Fruit fly (Drosophila melanogaster) whole organism, prepupa: ENCODE data around the gene eEF1alpha2.

Experiments used
- Blimp-1 ChIP-seq: fragments of 200-800 bp; sonication (Bioruptor generic); optimal IDR thresholded peaks from 3 replicates; lab custom pipeline; 2017; ENCODE audit warnings: missing biosample characterization, missing genetic modification characterization, mild to moderate bottlenecking, moderate library complexity, missing genetic modification reagents
- CG10669 ChIP-seq: fragments of 200-800 bp; sonication (Bioruptor generic); optimal IDR thresholded peaks from 3 replicates; lab custom pipeline; 2018; ENCODE audit warnings: missing biosample characterization, mild to moderate bottlenecking, missing genetic modification characterization, moderate library complexity
- CG11294 ChIP-seq: fragments of 200-800 bp; sonication (Bioruptor generic); IDR thresholded peaks from 2 replicates; pipeline ENCODE4 v1.3.6; 2022; ENCODE audit warnings: missing biosample characterization, missing genetic modification characterization
- CG11902 ChIP-seq: fragments of 200-800 bp; sonication (Bioruptor generic); optimal IDR thresholded peaks from 3 replicates; lab custom pipeline; 2016; ENCODE audit warnings: missing biosample characterization, missing genetic modification characterization
- CG15336 ChIP-seq: fragments of 200-800 bp; sonication (Bioruptor generic); IDR thresholded peaks from 2 replicates; pipeline ENCODE4 v1.3.6; 2022; ENCODE audit warnings: missing biosample characterization, missing genetic modification characterization
- CG1621 ChIP-seq: fragments of 200-800 bp; sonication (Bioruptor generic); optimal IDR thresholded peaks from 3 replicates; lab custom pipeline; 2018; ENCODE audit warnings: missing biosample characterization, mild to moderate bottlenecking, missing genetic modification characterization
- CG16779 ChIP-seq: fragments of 200-800 bp; sonication (Bioruptor generic); optimal IDR thresholded peaks from 3 replicates; lab custom pipeline; 2017; ENCODE audit warnings: missing biosample characterization, mild to moderate bottlenecking, missing genetic modification characterization
- CG3032 ChIP-seq: fragments of 200-800 bp; optimal IDR thresholded peaks from 2 replicates; lab custom pipeline; 2019; ENCODE audit warnings: missing biosample characterization, mild to moderate bottlenecking, missing genetic modification characterization, moderate library complexity
- CG31627 ChIP-seq: fragments of 200-800 bp; sonication (Bioruptor generic); optimal IDR thresholded peaks from 3 replicates; lab custom pipeline; 2016; ENCODE audit warnings: missing biosample characterization, missing genetic modification characterization
- CG32006 ChIP-seq: fragments of 200-800 bp; sonication (Bioruptor generic); optimal IDR thresholded peaks from 3 replicates; lab custom pipeline; 2017; ENCODE audit warnings: missing biosample characterization, mild to moderate bottlenecking, missing genetic modification characterization
- CG34406 ChIP-seq: fragments of 200-800 bp; sonication (Bioruptor generic); optimal IDR thresholded peaks from 3 replicates; lab custom pipeline; 2016; ENCODE audit warnings: missing biosample characterization, missing genetic modification characterization
- CG3919 ChIP-seq: fragments of 200-800 bp; sonication (Bioruptor generic); optimal IDR thresholded peaks from 3 replicates; lab custom pipeline; 2016; ENCODE audit warnings: missing biosample characterization, missing genetic modification characterization
- CG4318 ChIP-seq: fragments of 200-800 bp; sonication (Bioruptor generic); optimal IDR thresholded peaks from 3 replicates; lab custom pipeline; 2017; ENCODE audit warnings: missing biosample characterization, mild to moderate bottlenecking, missing genetic modification characterization
- CG6163 ChIP-seq: fragments of 200-800 bp; sonication (Bioruptor generic); IDR thresholded peaks from 3 replicates; pipeline ENCODE4 v1.3.6; 2022; ENCODE audit warnings: missing biosample characterization, missing genetic modification characterization
- CG6276 ChIP-seq: fragments of 200-800 bp; sonication (Bioruptor generic); optimal IDR thresholded peaks from 2 replicates; lab custom pipeline; 2017; ENCODE audit warnings: missing biosample characterization, mild to moderate bottlenecking, missing genetic modification characterization
- CG6792 ChIP-seq: fragments of 200-800 bp; sonication (Bioruptor generic); optimal IDR thresholded peaks from 3 replicates; lab custom pipeline; 2016; ENCODE audit warnings: missing biosample characterization, missing genetic modification characterization
- CG6808 ChIP-seq: fragments of 200-800 bp; sonication (Bioruptor generic); optimal IDR thresholded peaks from 3 replicates; lab custom pipeline; 2017; ENCODE audit warnings: missing biosample characterization, missing genetic modification characterization, mild to moderate bottlenecking, moderate library complexity, missing genetic modification reagents
- CG6854 ChIP-seq: fragments of 200-800 bp; sonication (Bioruptor generic); optimal IDR thresholded peaks from 2 replicates; lab custom pipeline; 2017; ENCODE audit warnings: missing biosample characterization, mild to moderate bottlenecking, missing genetic modification characterization
- CG7368 ChIP-seq: fragments of 200-800 bp; sonication (Bioruptor generic); optimal IDR thresholded peaks from 3 replicates; lab custom pipeline; 2016; ENCODE audit warnings: missing biosample characterization, missing genetic modification characterization
- CG8119 ChIP-seq: fragments of 200-800 bp; sonication (Bioruptor generic); IDR thresholded peaks from 3 replicates; pipeline ENCODE4 v1.3.6; 2022; ENCODE audit warnings: missing biosample characterization, missing genetic modification characterization
- CG8632 ChIP-seq: fragments of 200-800 bp; sonication (Bioruptor generic); optimal IDR thresholded peaks from 3 replicates; lab custom pipeline; 2016; ENCODE audit warnings: missing biosample characterization, missing genetic modification characterization
- Eip75B ChIP-seq: fragments of 200-800 bp; sonication (Bioruptor generic); optimal IDR thresholded peaks from 3 replicates; lab custom pipeline; 2016; ENCODE audit warnings: missing biosample characterization, missing genetic modification characterization
- Eip78C ChIP-seq: fragments of 200-800 bp; sonication (Bioruptor generic); peaks from one replicate; lab custom pipeline; 2016; ENCODE audit warnings: missing biosample characterization, missing genetic modification characterization
- Eip93F ChIP-seq: fragments of 200-800 bp; sonication (Bioruptor generic); optimal IDR thresholded peaks from 2 replicates; lab custom pipeline; 2016; ENCODE audit warnings: missing biosample characterization, mild to moderate bottlenecking, missing genetic modification characterization
- Ets21C ChIP-seq: fragments of 200-800 bp; sonication (Bioruptor generic); optimal IDR thresholded peaks from 3 replicates; lab custom pipeline; 2016; ENCODE audit warnings: missing biosample characterization, missing genetic modification characterization
- Ets96B ChIP-seq: fragments of 200-800 bp; optimal IDR thresholded peaks from 2 replicates; lab custom pipeline; 2019; ENCODE audit warnings: missing biosample characterization, mild to moderate bottlenecking, missing genetic modification characterization, moderate library complexity
- Gug ChIP-seq: fragments of 200-800 bp; sonication (Bioruptor generic); IDR thresholded peaks from 2 replicates; pipeline ENCODE4 v1.3.6; 2022; ENCODE audit warnings: missing biosample characterization, missing genetic modification characterization
- Hr39 ChIP-seq: fragments of 200-800 bp; sonication (Bioruptor generic); optimal IDR thresholded peaks from 2 replicates; lab custom pipeline; 2016; ENCODE audit warnings: missing biosample characterization, missing genetic modification characterization
- Hr4 ChIP-seq: fragments of 200-800 bp; sonication (Bioruptor generic); optimal IDR thresholded peaks from 3 replicates; lab custom pipeline; 2016; ENCODE audit warnings: missing biosample characterization, missing genetic modification characterization
- Lpt ChIP-seq: fragments of 200-800 bp; sonication (Bioruptor generic); optimal IDR thresholded peaks from 3 replicates; lab custom pipeline; 2016; ENCODE audit warnings: missing biosample characterization, missing genetic modification characterization
- OdsH ChIP-seq: fragments of 200-800 bp; sonication (Bioruptor generic); optimal IDR thresholded peaks from 3 replicates; lab custom pipeline; 2016; ENCODE audit warnings: missing biosample characterization, missing genetic modification characterization
- Smox ChIP-seq: fragments of 200-800 bp; sonication (Bioruptor generic); optimal IDR thresholded peaks from 3 replicates; lab custom pipeline; 2016; ENCODE audit warnings: missing biosample characterization, missing genetic modification characterization
- Sox102F ChIP-seq: fragments of 200-800 bp; sonication (Bioruptor generic); optimal IDR thresholded peaks from 2 replicates; lab custom pipeline; 2016; ENCODE audit warnings: missing biosample characterization, mild to moderate bottlenecking, missing genetic modification characterization
- Sox15 ChIP-seq: fragments of 200-800 bp; sonication (Bioruptor generic); optimal IDR thresholded peaks from 3 replicates; lab custom pipeline; 2016; ENCODE audit warnings: missing biosample characterization, missing genetic modification characterization
- achi ChIP-seq: fragments of 200-800 bp; sonication (Bioruptor generic); optimal IDR thresholded peaks from 3 replicates; lab custom pipeline; 2016; ENCODE audit warnings: missing biosample characterization, missing genetic modification characterization
- acj6 ChIP-seq: fragments of 200-800 bp; sonication (Bioruptor generic); optimal IDR thresholded peaks from 3 replicates; lab custom pipeline; 2016; ENCODE audit warnings: missing biosample characterization, missing genetic modification characterization
- cyc ChIP-seq: fragments of 200-800 bp; sonication (Bioruptor generic); optimal IDR thresholded peaks from 3 replicates; lab custom pipeline; 2016; ENCODE audit warnings: missing biosample characterization, missing genetic modification characterization
- dac ChIP-seq: fragments of 200-800 bp; sonication (Bioruptor generic); optimal IDR thresholded peaks from 2 replicates; lab custom pipeline; 2017; ENCODE audit warnings: missing biosample characterization, mild to moderate bottlenecking, missing genetic modification characterization
- dsx ChIP-seq: fragments of 200-800 bp; optimal IDR thresholded peaks from 3 replicates; lab custom pipeline; 2019; ENCODE audit warnings: missing biosample characterization, mild to moderate bottlenecking, missing genetic modification characterization, moderate library complexity; ENCODE audit not compliant: poor library complexity, severe bottlenecking
- eg ChIP-seq: fragments of 200-800 bp; sonication (Bioruptor generic); IDR thresholded peaks from 3 replicates; pipeline ENCODE4 v1.3.6; 2022; ENCODE audit warnings: missing biosample characterization, missing genetic modification characterization
- esn ChIP-seq: fragments of 200-800 bp; sonication (Bioruptor generic); optimal IDR thresholded peaks from 2 replicates; lab custom pipeline; 2016; ENCODE audit warnings: missing biosample characterization, mild to moderate bottlenecking, missing genetic modification characterization, moderate library complexity
- fd59A ChIP-seq: fragments of 200-800 bp; sonication (Bioruptor generic); optimal IDR thresholded peaks from 2 replicates; lab custom pipeline; 2017; ENCODE audit warnings: missing biosample characterization, mild to moderate bottlenecking, missing genetic modification characterization, missing genetic modification reagents
- fd85E ChIP-seq: fragments of 200-800 bp; sonication (Bioruptor generic); optimal IDR thresholded peaks from 3 replicates; lab custom pipeline; 2016; ENCODE audit warnings: missing biosample characterization, missing genetic modification characterization
- fkh ChIP-seq: fragments of 200-800 bp; sonication (Bioruptor generic); optimal IDR thresholded peaks from 3 replicates; lab custom pipeline; 2017; ENCODE audit warnings: missing biosample characterization, mild to moderate bottlenecking, missing genetic modification characterization, moderate library complexity
- net ChIP-seq: fragments of 200-800 bp; sonication (Bioruptor generic); optimal IDR thresholded peaks from 3 replicates; lab custom pipeline; 2016; ENCODE audit warnings: missing biosample characterization, missing genetic modification characterization
- pdm3 ChIP-seq: fragments of 200-800 bp; sonication (Bioruptor generic); optimal IDR thresholded peaks from 3 replicates; lab custom pipeline; 2016; ENCODE audit warnings: missing biosample characterization, missing genetic modification characterization
- svp ChIP-seq: fragments of 200-800 bp; sonication (Bioruptor generic); peaks from one replicate; lab custom pipeline; 2016; ENCODE audit warnings: missing biosample characterization, missing genetic modification characterization
- topi ChIP-seq: fragments of 200-800 bp; sonication (Bioruptor generic); optimal IDR thresholded peaks from 3 replicates; lab custom pipeline; 2016; ENCODE audit warnings: missing biosample characterization, missing genetic modification characterization
- vri ChIP-seq: fragments of 200-800 bp; sonication (Bioruptor generic); optimal IDR thresholded peaks from 3 replicates; lab custom pipeline; 2016; ENCODE audit warnings: missing biosample characterization, mild to moderate bottlenecking, missing genetic modification characterization

The eEF1alpha2 gene

DNA sequence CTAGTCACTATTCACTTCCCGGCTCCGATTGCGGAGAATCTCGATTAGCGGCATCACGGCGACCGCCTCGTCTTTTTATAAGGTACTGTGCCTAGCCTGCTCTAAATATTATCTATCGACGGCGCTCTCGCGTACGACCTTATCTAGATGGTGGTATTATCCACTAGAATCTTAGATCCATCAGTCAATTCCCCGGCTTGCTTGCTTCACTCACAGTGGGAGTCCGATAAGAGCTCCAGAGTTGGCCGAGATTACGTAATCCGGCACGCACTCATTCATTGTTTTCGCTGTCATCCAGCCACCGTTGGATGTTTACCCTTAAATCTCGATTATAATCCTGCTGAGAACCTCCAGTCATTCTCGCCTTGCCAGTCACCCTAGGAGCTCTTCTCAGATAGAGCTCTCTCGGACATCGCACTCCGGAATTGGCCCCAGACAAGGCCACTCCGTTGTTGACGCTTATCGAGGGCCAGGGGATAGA, 23.3 kb downstream of the eEF1alpha2 start, which contains the start of gene Smvt:
TSS of gene Smvt (minus strand) at position 51 of the 481 bp plus-strand sequence.
- no peak for TF ChIP-seq Ets96B (tag; lab: Kevin White, UChicago)
- no peak for TF ChIP-seq eg
- no peak for TF ChIP-seq CG7368 (GFP tag; lab: Kevin White, UChicago)
- TF ChIP-seq CG4318 (GFP tag; lab: Kevin White, UChicago), result no peak
- TF ChIP-seq CG11902 (GFP tag; lab: Kevin White, UChicago), result no peak
- peak; percentile 49 for TF ChIP-seq vri (GFP tag; lab: Kevin White, UChicago)
- TF ChIP-seq achi (GFP tag; lab: Kevin White, UChicago), result no peak
- peak; percentile 7 for TF ChIP-seq fkh (GFP tag; lab: Kevin White, UChicago)

DNA sequence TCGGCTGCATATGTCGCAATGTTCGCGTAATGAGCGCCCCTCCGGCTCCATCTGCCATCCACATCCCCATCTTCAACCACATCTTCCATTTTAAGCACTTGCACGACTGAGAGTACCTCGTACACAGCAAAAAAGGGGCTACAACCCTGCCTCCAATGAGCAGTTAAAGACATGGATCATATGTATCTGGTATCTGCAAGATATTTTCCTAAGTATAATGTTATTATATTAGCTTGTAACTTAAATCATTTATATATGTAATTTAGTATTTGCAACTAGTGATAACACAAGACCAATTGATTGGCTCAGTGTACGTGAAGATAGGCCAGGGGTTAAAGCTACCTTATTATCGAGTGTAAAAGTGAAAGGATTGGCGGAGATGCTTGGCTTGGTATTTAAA, 24.4 kb downstream of the eEF1alpha2 start:
- peak; percentile 84 for TF ChIP-seq Hr4
- TF ChIP-seq fd59A, result peak; percentile 46
- peak; percentile 67 for TF ChIP-seq net (GFP tag; lab: Kevin White, UChicago)
- TF ChIP-seq CG8632 (GFP tag; lab: Kevin White, UChicago), result peak; percentile 71
- TF ChIP-seq CG10669 (GFP tag; lab: Kevin White, UChicago), result peak; percentile 73
- TF ChIP-seq CG6792 (GFP tag; lab: Kevin White, UChicago), result peak; percentile 72
- peak; percentile 31 for TF ChIP-seq CG16779 (tag; lab: Kevin White, UChicago)
- TF ChIP-seq fkh (GFP tag; lab: Kevin White, UChicago), result no peak
- TF ChIP-seq fd85E (GFP tag; lab: Kevin White, UChicago), result no peak
- TF ChIP-seq Lpt (GFP tag; lab: Kevin White, UChicago), result peak; percentile 69
- no peak for TF ChIP-seq Ets21C (GFP tag; lab: Kevin White, UChicago)
- peak; percentile 13; the same call in 1 of the 2 replicates for TF ChIP-seq CG11294 (GFP tag; lab: Robert Waterston, UW)
- TF ChIP-seq esn, result no peak
- peak; percentile 68 for TF ChIP-seq acj6 (GFP tag; lab: Kevin White, UChicago)
- no peak for TF ChIP-seq dsx (GFP tag; lab: Kevin White, UChicago)
- peak; percentile 45 for TF ChIP-seq CG4318 (GFP tag; lab: Kevin White, UChicago)
- TF ChIP-seq CG6163 (GFP tag; lab: Robert Waterston, UW), result peak; percentile 80; the same call in 2 of the 3 replicates
- TF ChIP-seq CG8119 (GFP tag; lab: Robert Waterston, UW), result peak; percentile 67; the same call in 2 of the 3 replicates
- TF ChIP-seq dac (GFP tag; lab: Kevin White, UChicago), result peak; percentile 35
- TF ChIP-seq OdsH (GFP tag; lab: Kevin White, UChicago), result peak; percentile 75
- TF ChIP-seq cyc, result no peak
- TF ChIP-seq Eip93F (GFP tag; lab: Kevin White, UChicago), result no peak
- peak; percentile 57 for TF ChIP-seq CG6808 (GFP tag; lab: Kevin White, UChicago)
- TF ChIP-seq Sox15 (GFP tag; lab: Kevin White, UChicago), result peak; percentile 57
- TF ChIP-seq CG6276, result peak; percentile 43
- peak; percentile 59 for TF ChIP-seq Eip75B (GFP tag; lab: Kevin White, UChicago)
- no peak for TF ChIP-seq vri (GFP tag; lab: Kevin White, UChicago)
- peak; percentile 17 for TF ChIP-seq Smox (GFP tag; lab: Kevin White, UChicago)
- TF ChIP-seq Ets96B (tag; lab: Kevin White, UChicago), result peak; percentile 81
- TF ChIP-seq CG31627 (GFP tag; lab: Kevin White, UChicago), result no peak
- peak; percentile 78 for TF ChIP-seq achi (GFP tag; lab: Kevin White, UChicago)
- peak; percentile 24 for TF ChIP-seq Sox102F (GFP tag; lab: Kevin White, UChicago)
- TF ChIP-seq Hr39 (GFP tag; lab: Kevin White, UChicago), result no peak
- peak; percentile 69 for TF ChIP-seq CG3032 (tag; lab: Kevin White, UChicago)
- TF ChIP-seq CG6854 (GFP tag; lab: Kevin White, UChicago), result no peak
- TF ChIP-seq Gug (GFP tag; lab: Robert Waterston, UW), result peak; percentile 62
- peak; percentile 79 for TF ChIP-seq CG3919 (GFP tag; lab: Kevin White, UChicago)
- peak; percentile 60 for TF ChIP-seq CG34406 (GFP tag; lab: Kevin White, UChicago)
- TF ChIP-seq svp (GFP tag; lab: Kevin White, UChicago), result peak; percentile 69
- no peak for TF ChIP-seq Blimp-1 (GFP tag; lab: Kevin White, UChicago)
- TF ChIP-seq pdm3, result peak; percentile 68
- peak; percentile 28 for TF ChIP-seq topi
- TF ChIP-seq Eip78C (GFP tag; lab: Kevin White, UChicago), result peak; percentile 95
- TF ChIP-seq CG1621 (tag; lab: Kevin White, UChicago), result peak; percentile 62
- peak; percentile 81 for TF ChIP-seq CG32006 (GFP tag; lab: Kevin White, UChicago)
- TF ChIP-seq CG15336, result peak; percentile 69
- TF ChIP-seq CG11902 (GFP tag; lab: Kevin White, UChicago), result peak; percentile 45
